Fruit fly (Drosophila melanogaster) whole organism, embryonic: ENCODE results near the gene RpL32.

Experiments used
- Blimp-1 ChIP-seq: fragments of 200-800 bp; sonication (Bioruptor generic); optimal IDR thresholded peaks from 3 replicates; lab custom pipeline; 2018; ENCODE audit warnings: missing biosample characterization, missing genetic modification characterization, mild to moderate bottlenecking, moderate library complexity, missing genetic modification reagents
- CG11085 ChIP-seq: fragments of 200-800 bp; sonication (Bioruptor generic); IDR thresholded peaks from 2 replicates; pipeline ENCODE4 v1.3.6; 2022; ENCODE audit warnings: missing biosample characterization, missing genetic modification characterization
- CG11695 ChIP-seq: fragments of 200-800 bp; sonication (Bioruptor generic); IDR thresholded peaks from 3 replicates; pipeline ENCODE4 v1.3.6; 2022; ENCODE audit warnings: missing biosample characterization, missing genetic modification characterization
- CG11696 ChIP-seq: fragments of 200-800 bp; sonication (Bioruptor generic); IDR thresholded peaks from 2 replicates; pipeline ENCODE4 v1.3.6; 2022; ENCODE audit warnings: missing biosample characterization, missing genetic modification characterization
- CG12155 ChIP-seq: fragments of 200-800 bp; sonication (Bioruptor generic); optimal IDR thresholded peaks from 3 replicates; lab custom pipeline; 2016; ENCODE audit warnings: missing biosample characterization, missing genetic modification characterization
- CG13287 ChIP-seq: fragments of 200-800 bp; sonication (Bioruptor generic); IDR thresholded peaks from 2 replicates; pipeline ENCODE4 v1.3.6; 2022; ENCODE audit warnings: missing biosample characterization, missing genetic modification characterization; ENCODE audit not compliant: partially characterized antibody
- CG14014 ChIP-seq: fragments of 200-800 bp; sonication (Bioruptor generic); IDR thresholded peaks from 2 replicates; pipeline ENCODE4 v1.3.6; 2022; ENCODE audit warnings: missing biosample characterization, missing genetic modification characterization
- CG1529 ChIP-seq: fragments of 200-800 bp; sonication (Bioruptor generic); optimal IDR thresholded peaks from 3 replicates; lab custom pipeline; 2018; ENCODE audit warnings: missing biosample characterization, missing genetic modification characterization
- CG18262 ChIP-seq: fragments of 200-800 bp; optimal IDR thresholded peaks from 3 replicates; lab custom pipeline; 2019; ENCODE audit warnings: missing biosample characterization, mild to moderate bottlenecking, missing genetic modification characterization, moderate library complexity
- CG31388 ChIP-seq: fragments of 200-800 bp; sonication (Bioruptor generic); optimal IDR thresholded peaks from 2 replicates; lab custom pipeline; 2016; ENCODE audit warnings: missing biosample characterization, missing genetic modification characterization
- CG31441 ChIP-seq: fragments of 200-800 bp; sonication (Bioruptor generic); IDR thresholded peaks from 2 replicates; pipeline ENCODE4 v1.3.6; 2022; ENCODE audit warnings: missing biosample characterization, missing genetic modification characterization
- CG3838 ChIP-seq: fragments of 200-800 bp; sonication (Bioruptor generic); optimal IDR thresholded peaks from 3 replicates; lab custom pipeline; 2016; ENCODE audit warnings: missing biosample characterization, missing genetic modification characterization
- CG43689 ChIP-seq: fragments of 200-800 bp; sonication (Bioruptor generic); IDR thresholded peaks from 2 replicates; pipeline ENCODE4 v1.3.6; 2022; ENCODE audit warnings: missing biosample characterization, missing genetic modification characterization
- CG5245 ChIP-seq: fragments of 200-800 bp; sonication (Bioruptor generic); optimal IDR thresholded peaks from 3 replicates; lab custom pipeline; 2016; ENCODE audit warnings: missing biosample characterization, missing genetic modification characterization
- CG6254 ChIP-seq: fragments of 200-800 bp; sonication (Bioruptor generic); optimal IDR thresholded peaks from 3 replicates; lab custom pipeline; 2017; ENCODE audit warnings: mild to moderate bottlenecking, missing biosample characterization, missing genetic modification reagents, missing genetic modification characterization
- CG6689 ChIP-seq: fragments of 200-800 bp; sonication (Bioruptor generic); IDR thresholded peaks from 2 replicates; pipeline ENCODE4 v1.3.6; 2022; ENCODE audit warnings: missing biosample characterization, missing genetic modification characterization
- CG8359 ChIP-seq: fragments of 200-800 bp; sonication (Bioruptor generic); optimal IDR thresholded peaks from 2 replicates; lab custom pipeline; 2017; ENCODE audit warnings: missing biosample characterization, mild to moderate bottlenecking, missing genetic modification characterization, borderline replicate concordance
- CG8478 ChIP-seq: fragments of >200 bp; optimal IDR thresholded peaks from 2 replicates; lab custom pipeline; 2018
- CG9609 ChIP-seq: fragments of 200-800 bp; sonication (Bioruptor generic); optimal IDR thresholded peaks from 3 replicates; lab custom pipeline; 2016; ENCODE audit warnings: missing biosample characterization, missing genetic modification characterization
- Dbx ChIP-seq: fragments of 200-800 bp; sonication (Bioruptor generic); IDR thresholded peaks from 3 replicates; pipeline ENCODE4 v1.3.6; 2022; ENCODE audit warnings: missing biosample characterization, missing genetic modification characterization
- Lhr ChIP-seq: fragments of 200-800 bp; sonication (Bioruptor generic); optimal IDR thresholded peaks from 3 replicates; lab custom pipeline; 2017; ENCODE audit warnings: mild to moderate bottlenecking, missing biosample characterization, missing genetic modification reagents, missing genetic modification characterization
- NfI ChIP-seq: fragments of 200-800 bp; sonication (Bioruptor generic); optimal IDR thresholded peaks from 3 replicates; lab custom pipeline; 2018; ENCODE audit warnings: missing biosample characterization, mild to moderate bottlenecking, missing genetic modification characterization, moderate library complexity
- Optix ChIP-seq: fragments of 200-800 bp; sonication (Bioruptor generic); IDR thresholded peaks from 3 replicates; pipeline ENCODE4 v1.3.6; 2022; ENCODE audit warnings: missing biosample characterization, missing genetic modification characterization
- Scr ChIP-seq: fragments of 200-800 bp; sonication (Bioruptor generic); IDR thresholded peaks from 2 replicates; pipeline ENCODE4 v1.3.6; 2022; ENCODE audit warnings: missing biosample characterization, missing genetic modification characterization; ENCODE audit not compliant: partially characterized antibody
- Six4 ChIP-seq: fragments of 200-800 bp; sonication (Bioruptor generic); optimal IDR thresholded peaks from 2 replicates; lab custom pipeline; 2016; ENCODE audit warnings: missing biosample characterization, missing genetic modification characterization
- ab ChIP-seq: fragments of 200-800 bp; sonication (Bioruptor generic); optimal IDR thresholded peaks from 2 replicates; lab custom pipeline; 2016; ENCODE audit warnings: missing biosample characterization, missing genetic modification characterization
- aop ChIP-seq: fragments of 200-800 bp; sonication (Bioruptor generic); IDR thresholded peaks from 2 replicates; pipeline ENCODE4 v1.3.6; 2022; ENCODE audit warnings: missing biosample characterization, missing genetic modification characterization
- ase ChIP-seq: fragments of 200-800 bp; sonication (Bioruptor generic); IDR thresholded peaks from 3 replicates; pipeline ENCODE4 v1.3.6; 2022; ENCODE audit warnings: missing biosample characterization, missing genetic modification characterization
- ato ChIP-seq: fragments of 200-800 bp; sonication (Bioruptor generic); IDR thresholded peaks from 2 replicates; pipeline ENCODE4 v1.3.6; 2022; ENCODE audit warnings: missing biosample characterization, missing genetic modification characterization; ENCODE audit not compliant: partially characterized antibody
- az2 ChIP-seq: fragments of 200-800 bp; sonication (Bioruptor generic); optimal IDR thresholded peaks from 3 replicates; lab custom pipeline; 2016; ENCODE audit warnings: missing biosample characterization, missing genetic modification characterization
- cg ChIP-seq: fragments of 200-800 bp; sonication (Bioruptor generic); optimal IDR thresholded peaks from 3 replicates; lab custom pipeline; 2019; ENCODE audit warnings: missing biosample characterization, mild to moderate bottlenecking, missing genetic modification characterization, moderate library complexity
- dm ChIP-seq: fragments of 200-800 bp; sonication (Bioruptor generic); optimal IDR thresholded peaks from 3 replicates; lab custom pipeline; 2016; ENCODE audit warnings: missing biosample characterization, missing genetic modification characterization
- en ChIP-seq: fragments of 200-800 bp; sonication (Bioruptor generic); optimal IDR thresholded peaks from 2 replicates; lab custom pipeline; 2016; ENCODE audit warnings: missing biosample characterization, missing genetic modification characterization
- ewg ChIP-seq: fragments of 200-800 bp; sonication (Bioruptor generic); optimal IDR thresholded peaks from 3 replicates; lab custom pipeline; 2017; ENCODE audit warnings: mild to moderate bottlenecking, missing biosample characterization, missing genetic modification reagents, missing genetic modification characterization
- fd64A ChIP-seq: fragments of 200-800 bp; sonication (Bioruptor generic); optimal IDR thresholded peaks from 3 replicates; lab custom pipeline; 2018; ENCODE audit warnings: missing biosample characterization, mild to moderate bottlenecking, missing genetic modification characterization
- fru ChIP-seq: fragments of >200 bp; optimal IDR thresholded peaks from 2 replicates; lab custom pipeline; 2017
- gem ChIP-seq: fragments of 200-800 bp; sonication (Bioruptor generic); optimal IDR thresholded peaks from 2 replicates; lab custom pipeline; 2019; ENCODE audit warnings: missing biosample characterization, mild to moderate bottlenecking, missing genetic modification characterization, moderate library complexity
- insv ChIP-seq, 2 experiments: fragments of 200-800 bp; sonication (Bioruptor generic); optimal IDR thresholded peaks; 3 replicates each; lab custom pipeline; 2016 to 2018; ENCODE audit warnings: missing biosample characterization in 2 of 2, missing genetic modification characterization in 2 of 2
- jumu ChIP-seq: fragments of 200-800 bp; sonication (Bioruptor generic); optimal IDR thresholded peaks from 3 replicates; lab custom pipeline; 2016; ENCODE audit warnings: missing biosample characterization, missing genetic modification characterization
- lbe ChIP-seq: fragments of 200-800 bp; sonication (Bioruptor generic); optimal IDR thresholded peaks from 2 replicates; lab custom pipeline; 2016; ENCODE audit warnings: missing biosample characterization, mild to moderate bottlenecking, missing genetic modification characterization
- luna ChIP-seq: fragments of 200-800 bp; sonication (Bioruptor generic); optimal IDR thresholded peaks from 2 replicates; lab custom pipeline; 2016; ENCODE audit warnings: missing biosample characterization, missing genetic modification characterization
- nom ChIP-seq: fragments of 200-800 bp; sonication (Bioruptor generic); optimal IDR thresholded peaks from 2 replicates; lab custom pipeline; 2017; ENCODE audit warnings: missing biosample characterization, missing genetic modification characterization, mild to moderate bottlenecking, moderate library complexity, missing genetic modification reagents
- odd ChIP-seq: fragments of 200-800 bp; sonication (Bioruptor generic); optimal IDR thresholded peaks from 2 replicates; lab custom pipeline; 2017; ENCODE audit warnings: missing biosample characterization, mild to moderate bottlenecking, missing genetic modification characterization
- p53 ChIP-seq: fragments of 200-800 bp; sonication (Bioruptor generic); optimal IDR thresholded peaks from 2 replicates; lab custom pipeline; 2016; ENCODE audit warnings: missing biosample characterization, missing genetic modification characterization
- pho ChIP-seq: fragments of 200-800 bp; sonication (Bioruptor generic); optimal IDR thresholded peaks from 2 replicates; lab custom pipeline; 2016; ENCODE audit warnings: missing biosample characterization, missing genetic modification characterization
- prd ChIP-seq, 3 experiments: fragments of >200 bp in 2 of 3; fragments of 200-800 bp in 1 of 3; sonication (Bioruptor generic) in 1 of 3; optimal IDR thresholded peaks in 2 of 3; IDR thresholded peaks in 1 of 3; 2 replicates in 2 of 3; 3 replicates in 1 of 3; pipeline versions ENCODE4 v1.3.6 to Lab custom; 2017 to 2022; ENCODE audit warnings: missing biosample characterization in 1 of 3, missing genetic modification characterization in 1 of 3
- slou ChIP-seq: fragments of 200-800 bp; sonication (Bioruptor generic); optimal IDR thresholded peaks from 3 replicates; lab custom pipeline; 2016; ENCODE audit warnings: missing biosample characterization, missing genetic modification characterization
- stwl ChIP-seq: fragments of 200-800 bp; sonication (Bioruptor generic); optimal IDR thresholded peaks from 3 replicates; lab custom pipeline; 2018; ENCODE audit warnings: missing biosample characterization, mild to moderate bottlenecking, missing genetic modification characterization, moderate library complexity
- twi ChIP-seq: fragments of 200-800 bp; optimal IDR thresholded peaks from 2 replicates; lab custom pipeline; 2019; ENCODE audit warnings: missing biosample characterization, mild to moderate bottlenecking, missing genetic modification characterization, moderate library complexity
- unc-4 ChIP-seq: fragments of 200-800 bp; sonication (Bioruptor generic); IDR thresholded peaks from 2 replicates; pipeline ENCODE4 v1.3.6; 2022; ENCODE audit warnings: missing biosample characterization, missing genetic modification characterization; ENCODE audit not compliant: partially characterized antibody

RpL32 gene

DNA sequence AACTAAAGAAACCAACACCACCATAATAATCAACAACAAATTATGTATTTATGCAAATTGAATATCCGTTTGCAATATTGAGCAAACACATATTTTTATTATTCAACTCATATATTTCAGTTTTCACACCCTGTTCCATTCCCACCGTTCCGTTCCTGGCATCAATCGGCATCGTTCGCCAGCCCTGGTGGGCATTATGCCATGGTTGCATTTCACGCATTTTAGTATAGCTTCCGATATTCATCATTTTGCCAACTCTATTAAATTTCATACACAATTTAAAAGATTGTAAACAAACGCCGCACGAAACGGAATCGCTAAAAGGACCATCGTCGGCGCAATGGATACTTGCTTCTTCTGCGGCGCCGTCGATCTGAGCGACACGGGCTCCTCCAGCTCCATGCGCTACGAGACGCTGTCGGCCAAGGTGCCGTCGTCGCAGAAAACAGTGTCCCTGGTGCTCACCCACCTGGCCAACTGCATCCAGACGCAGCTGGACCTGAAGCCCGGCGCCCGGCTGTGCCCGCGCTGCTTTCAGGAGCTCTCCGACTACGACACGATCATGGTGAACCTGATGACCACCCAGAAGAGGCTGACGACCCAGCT lies 2.7 kb downstream of the RpL32 start, which contains the start of gene Sry-delta (continued):
- TF ChIP-seq Lhr (GFP tag; lab: Kevin White, UChicago) (peak; percentile 23), insv (GFP tag; optimal IDR thresholded peaks at IDR 0.05; lab: Kevin White, UChicago) (peak in 1 of 2 experiments; percentile 46), p53 (GFP tag; lab: Kevin White, UChicago) (peak; percentile 87), CG11695 (peak; percentile 36; the same call in 1 of the 3 replicates), pho (GFP tag; lab: Kevin White, UChicago) (peak; percentile 91), unc-4 (GFP tag; lab: Robert Waterston, UW) (peak; percentile 80), prd (optimal IDR thresholded peaks at IDR 0.05; lab: Kevin White, UChicago) (no peak), prd (GFP tag; IDR thresholded peaks at IDR 0.05; lab: Robert Waterston, UW) (peak; percentile 83), twi (tag; lab: Kevin White, UChicago) (peak; percentile 5), fd64A (GFP tag; lab: Kevin White, UChicago) (no peak), CG5245 (GFP tag; lab: Kevin White, UChicago) (peak; percentile 75), Scr (GFP tag; lab: Robert Waterston, UW) (peak; percentile 76), stwl (tag; lab: Kevin White, UChicago) (peak; percentile 93), luna (peak; percentile 84), ato (peak; percentile 64; the same call in 1 of the 2 replicates), jumu (GFP tag; lab: Kevin White, UChicago) (peak; percentile 86), ewg (no peak), CG3838 (GFP tag; lab: Kevin White, UChicago) (peak; percentile 20), Blimp-1 (no peak), CG11085 (GFP tag; lab: Robert Waterston, UW) (peak; percentile 84), Six4 (GFP tag; lab: Kevin White, UChicago) (peak; percentile 64), lbe (GFP tag; lab: Kevin White, UChicago) (peak; percentile 68), slou (GFP tag; lab: Kevin White, UChicago) (peak; percentile 68), CG31441 (GFP tag; lab: Robert Waterston, UW) (no peak; the same call in 1 of the 2 replicates), CG12155 (GFP tag; lab: Kevin White, UChicago) (peak; percentile 81), Optix (peak; percentile 68), CG6254 (GFP tag; lab: Kevin White, UChicago) (peak; percentile 71), az2 (GFP tag; lab: Kevin White, UChicago) (peak; percentile 72), ab (GFP tag; lab: Kevin White, UChicago) (peak; percentile 45), ase (peak; percentile 69; the same call in 2 of the 3 replicates), aop (GFP tag; lab: Robert Waterston, UW) (peak; percentile 83), CG14014 (GFP tag; lab: Robert Waterston, UW) (peak; percentile 61; the same call in 1 of the 2 replicates), cg (GFP tag; lab: Kevin White, UChicago) (no peak), NfI (GFP tag; lab: Kevin White, UChicago) (peak; percentile 83), nom (peak; percentile 70), odd (GFP tag; lab: Kevin White, UChicago) (no peak), CG43689 (no peak), CG8478 (lab: Kevin White, UChicago) (no peak), CG31388 (peak; percentile 60), dm (GFP tag; lab: Kevin White, UChicago) (peak; percentile 82), gem (tag; lab: Kevin White, UChicago) (no peak), CG18262 (tag; lab: Kevin White, UChicago) (peak; percentile 63), fru (lab: Kevin White, UChicago) (no peak), CG8359 (GFP tag; lab: Kevin White, UChicago) (no peak), Dbx (GFP tag; lab: Robert Waterston, UW) (peak; percentile 92), CG6689 (GFP tag; lab: Robert Waterston, UW) (peak; percentile 87), CG13287 (GFP tag; lab: Robert Waterston, UW) (peak; percentile 89), CG9609 (GFP tag; lab: Kevin White, UChicago) (peak; percentile 85), en (peak; percentile 65), CG1529 (GFP tag; lab: Kevin White, UChicago) (no peak), CG11696 (no peak)
